Worm (Caenorhabditis elegans) whole organism, L1 larva: ENCODE results near the gene C07A9.10.

Experiments used
- lin-39 ChIP-seq: fragments of 150-350 bp; optimal IDR thresholded peaks from 2 replicates; lab custom pipeline; 2014; ENCODE audit warnings: missing biosample characterization, missing genetic modification reagents, missing genetic modification characterization
- mep-1 ChIP-seq: fragments of 150-350 bp; optimal IDR thresholded peaks from 2 replicates; lab custom pipeline; 2014; ENCODE audit warnings: missing biosample characterization, missing genetic modification characterization
- nhr-77 ChIP-seq: fragments of 150-350 bp; optimal IDR thresholded peaks from 2 replicates; lab custom pipeline; 2014; ENCODE audit warnings: missing biosample characterization, missing genetic modification characterization
- skn-1 ChIP-seq: fragments of 150-350 bp; optimal IDR thresholded peaks from 2 replicates; lab custom pipeline; 2014; ENCODE audit warnings: missing biosample characterization, missing genetic modification characterization
- unc-130 ChIP-seq: fragments of 150-350 bp; optimal IDR thresholded peaks from 2 replicates; lab custom pipeline; 2017; ENCODE audit warnings: missing biosample characterization, missing genetic modification characterization, inconsistent platforms

DNA sequence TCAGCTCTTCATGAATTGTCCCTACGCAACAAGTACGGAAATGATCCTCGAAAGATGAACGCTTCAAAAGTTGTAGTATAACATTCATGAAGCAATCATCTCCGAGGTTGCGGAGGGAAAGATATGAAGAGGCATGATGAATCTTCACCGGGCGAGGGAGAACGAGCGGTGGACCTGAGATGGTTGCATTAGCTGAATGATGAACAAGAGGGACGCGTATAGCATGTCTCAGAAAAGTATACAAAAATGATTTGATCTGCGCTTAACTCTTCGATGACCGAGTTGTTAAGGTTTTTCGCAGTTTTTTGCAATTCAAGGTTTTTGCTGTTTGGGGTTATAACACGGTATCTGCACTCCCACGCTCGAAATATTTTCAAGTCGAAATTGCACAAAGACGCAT, at the start of gene C07A9.10:
- no peak for TF ChIP-seq skn-1 (tag; lab: Kevin White, UChicago)
- TF ChIP-seq nhr-77 (tag; lab: Kevin White, UChicago): no peak
- no peak for TF ChIP-seq lin-39 (tag; lab: Kevin White, UChicago)
- no peak for TF ChIP-seq mep-1 (tag; lab: Kevin White, UChicago)
- no peak for TF ChIP-seq unc-130 (tag; lab: Kevin White, UChicago)
